Worm (Caenorhabditis elegans): Measurements from ENCODE around the gene clec-246.

DNA sequence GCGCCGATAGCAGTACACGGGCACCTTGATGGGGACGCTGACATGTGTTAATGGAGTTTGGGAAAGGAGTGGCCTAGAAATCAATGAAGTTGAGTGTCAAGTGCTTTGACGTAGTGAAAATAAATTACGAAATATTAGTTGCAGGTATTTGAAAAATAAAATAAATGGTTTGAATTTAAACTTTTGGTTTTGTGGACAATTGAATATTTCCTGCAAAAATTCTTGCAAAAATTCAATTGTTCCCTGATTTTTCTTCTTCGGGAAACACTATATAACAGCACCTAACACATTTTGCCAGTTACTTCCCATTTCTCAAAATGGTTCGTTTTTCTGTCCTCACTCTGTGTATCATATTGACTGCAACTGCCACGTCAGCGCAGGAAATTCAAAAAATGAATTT lies 46.7 kb upstream of the clec-246 start, which contains the start of gene Y37H2A.13:
- TF ChIP-seq sea-1 (GFP tag; conservative IDR thresholded peaks at IDR 0.05), result no peak
- TF ChIP-seq hmg-4 (GFP tag; optimal IDR thresholded peaks at IDR 0.05), result no peak
- TF ChIP-seq ceh-13 (GFP tag; optimal IDR thresholded peaks at IDR 0.05), result no peak
- no peak for TF ChIP-seq hnd-1 (tag; optimal IDR thresholded peaks at IDR 0.05)
- TF ChIP-seq ama-1 (optimal IDR thresholded peaks at IDR 0.05), result no peak
- no peak for TF ChIP-seq tbx-37 (GFP tag; conservative IDR thresholded peaks at IDR 0.05)
- TF ChIP-seq scrt-1 (GFP tag; IDR thresholded peaks at IDR 0.05), result no peak

Measured in whole organism, early embryonic.